Fruit fly (Drosophila melanogaster): ENCODE data around the gene abo.

- TF ChIP-seq Sin3A (optimal IDR thresholded peaks at IDR 0.05) (no peak), h (optimal IDR thresholded peaks at IDR 0.05) (no peak)
Observed at dm6 chr2L:10986138-10986537, 11.0 kb upstream of the abo start.
